Worm (Caenorhabditis elegans): ENCODE measurements around the gene gpla-1.

DNA sequence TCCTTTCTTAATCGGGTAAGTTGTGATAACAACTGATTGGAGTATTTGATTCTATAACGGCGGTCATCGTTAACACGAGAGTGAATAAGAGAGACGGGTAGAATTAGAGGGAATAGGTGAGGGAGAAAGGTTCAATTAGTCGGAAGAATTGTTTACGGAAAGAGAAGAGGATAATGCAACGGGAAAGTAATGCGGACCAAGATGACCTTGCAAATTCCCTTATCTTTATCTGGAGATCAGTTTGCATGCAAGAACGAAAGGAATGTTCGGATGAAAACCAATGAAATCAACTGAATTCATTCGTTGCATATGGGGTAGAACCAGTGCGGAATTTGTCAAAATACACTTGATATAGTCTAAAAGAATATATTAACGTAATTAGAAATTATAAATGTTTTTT, 35.4 kb downstream of the gpla-1 start:
- TF ChIP-seq nhr-28 (tag; optimal IDR thresholded peaks at IDR 0.05) (no peak), fkh-10 (GFP tag; optimal IDR thresholded peaks at IDR 0.05) (no peak), nhr-237 (tag; optimal IDR thresholded peaks at IDR 0.05) (no peak), hlh-11 (tag; optimal IDR thresholded peaks at IDR 0.05) (no peak), nhr-41 (GFP tag; IDR thresholded peaks at IDR 0.05) (no peak), nhr-6 (tag; optimal IDR thresholded peaks at IDR 0.05) (no peak), lsy-2 (tag; optimal IDR thresholded peaks at IDR 0.05) (no peak), unc-39 (tag; optimal IDR thresholded peaks at IDR 0.05) (no peak), F44E2.7 (GFP tag; IDR thresholded peaks at IDR 0.05) (no peak), ceh-82 (tag; optimal IDR thresholded peaks at IDR 0.05) (no peak), F26F4.8 (GFP tag; conservative IDR thresholded peaks at IDR 0.05) (no peak), ces-1 (GFP tag; optimal IDR thresholded peaks at IDR 0.05) (no peak)

Data from whole organism, L4 larva.